Worm (Caenorhabditis elegans): ENCODE data around the gene gpd-2.

The gpd-2 gene

DNA sequence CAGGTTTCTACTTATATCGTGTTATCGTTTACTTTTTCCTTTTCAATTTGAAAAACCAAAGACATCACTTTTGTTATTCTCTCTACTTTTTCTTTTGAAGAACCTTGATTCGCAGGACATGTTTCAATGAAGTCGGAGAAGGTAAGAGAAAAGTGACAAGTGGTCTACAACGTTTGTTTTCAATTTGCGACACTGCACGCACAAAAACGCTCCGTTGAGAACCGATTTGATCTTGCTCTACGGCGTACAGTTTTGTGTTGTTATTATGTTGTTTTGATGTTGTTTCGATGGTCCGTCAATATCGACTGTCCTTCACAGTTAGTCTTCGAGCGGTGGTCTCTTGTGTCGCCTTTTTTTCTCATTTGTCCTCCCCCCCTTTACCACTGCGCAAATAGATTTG is 25.1 kb downstream of the gpd-2 start, which contains the start of gene pccb-1:
Gene pccb-1, plus strand, starts transcription at position 127 of the 400 bp plus-strand sequence.
- TF ChIP-seq blmp-1 (tag; optimal IDR thresholded peaks at IDR 0.05) (peak; percentile 54), efl-1 (optimal IDR thresholded peaks at IDR 0.05) (no peak), efl-1 (GFP tag; optimal IDR thresholded peaks at IDR 0.05 in 1 of 2) (peak in 1 of 2 experiments; percentile 91), dpl-1 (GFP tag; optimal IDR thresholded peaks at IDR 0.05) (peak in 1 of 3 experiments; percentile 10), skn-1 (tag; optimal IDR thresholded peaks at IDR 0.05) (no peak)

DNA sequence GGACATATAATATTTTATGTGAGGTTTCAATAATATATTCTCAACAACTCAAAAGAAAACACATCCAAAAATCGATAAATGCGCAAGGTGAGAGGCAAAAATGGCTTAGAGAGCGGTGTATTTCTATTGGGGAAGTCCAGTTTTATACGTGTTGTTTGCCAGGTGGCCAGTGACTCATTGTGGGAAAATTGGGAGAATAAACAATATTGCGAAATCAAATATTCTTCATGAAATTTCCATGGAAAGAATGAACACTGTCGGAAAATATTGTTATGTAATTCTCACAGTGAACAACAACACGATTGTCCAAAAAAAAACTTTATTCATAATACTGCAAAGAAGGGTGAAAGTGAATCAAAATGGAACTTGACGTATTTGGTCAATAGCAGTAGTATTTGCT is 26.8 kb downstream of the gpd-2 start:
- no peak for TF ChIP-seq fkh-8 (tag; optimal IDR thresholded peaks at IDR 0.05)
- TF ChIP-seq nhr-71 (tag; optimal IDR thresholded peaks at IDR 0.05), result no peak
- no peak for TF ChIP-seq efl-1 (optimal IDR thresholded peaks at IDR 0.05)
- peak in 1 of 2 experiments; percentile 60 for TF ChIP-seq efl-1 (GFP tag; optimal IDR thresholded peaks at IDR 0.05 in 1 of 2)
- no peak for TF ChIP-seq nhr-20 (tag; optimal IDR thresholded peaks at IDR 0.05)

DNA sequence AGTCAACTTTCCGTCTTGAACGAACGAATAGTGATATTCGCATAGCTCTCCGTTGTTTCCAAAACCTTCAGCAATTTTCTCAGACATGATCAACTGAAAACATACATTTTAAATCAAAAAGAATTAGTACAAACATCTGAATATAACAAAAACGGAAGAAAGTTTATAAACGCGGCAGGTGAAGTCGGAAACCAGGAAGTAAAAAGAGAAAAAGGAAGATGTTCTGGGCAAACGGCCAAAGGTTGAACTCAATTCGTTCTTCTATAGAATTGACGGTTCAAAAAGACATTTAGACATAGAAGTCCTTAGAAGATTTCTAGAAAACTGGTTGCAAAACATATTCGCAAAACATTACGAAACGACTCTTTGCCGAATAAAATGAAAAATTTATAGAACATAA is 27.2 kb downstream of the gpd-2 start, which contains the start of gene F52E4.5:
Gene F52E4.5, minus strand, starts transcription at position 101 of the 400 bp plus-strand sequence.
- TF ChIP-seq lin-39 (tag; optimal IDR thresholded peaks at IDR 0.05) (no peak), vab-15 (tag; optimal IDR thresholded peaks at IDR 0.05) (no peak), fkh-8 (tag; optimal IDR thresholded peaks at IDR 0.05) (no peak), elt-3 (tag; optimal IDR thresholded peaks at IDR 0.05) (no peak), tbx-2 (tag; optimal IDR thresholded peaks at IDR 0.05) (no peak), lin-35 (GFP tag; optimal IDR thresholded peaks at IDR 0.05) (no peak)

DNA sequence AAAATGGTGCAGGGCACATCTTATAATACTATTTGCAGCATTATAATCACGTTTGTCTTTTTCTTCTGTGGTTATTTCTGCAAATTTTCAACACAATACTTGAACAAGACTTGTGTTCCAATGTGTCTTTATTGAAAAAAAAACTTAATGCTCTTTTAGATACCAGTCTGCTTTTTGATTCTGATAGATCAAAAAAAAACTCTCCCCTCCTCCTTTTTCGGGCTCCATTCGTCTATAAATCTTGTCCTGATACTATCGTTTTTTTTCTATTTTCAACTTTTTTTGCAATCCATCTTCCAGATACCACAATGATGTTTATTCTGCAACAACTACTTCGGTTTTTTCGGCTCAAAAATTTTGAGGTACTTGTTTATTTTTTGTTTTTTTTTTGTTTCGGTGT is 33.7 kb downstream of the gpd-2 start, which contains the start of gene twk-16:
Gene twk-16, plus strand, starts transcription at position 301 of the 400 bp plus-strand sequence.
- TF ChIP-seq nhr-90 (tag; optimal IDR thresholded peaks at IDR 0.05; ENCODE audit: poor library complexity), result no peak
- no peak for TF ChIP-seq aly-2 (tag; optimal IDR thresholded peaks at IDR 0.05)
- TF ChIP-seq efl-1 (optimal IDR thresholded peaks at IDR 0.05), result no peak
- TF ChIP-seq efl-1 (GFP tag; optimal IDR thresholded peaks at IDR 0.05 in 1 of 2), result no peak

DNA sequence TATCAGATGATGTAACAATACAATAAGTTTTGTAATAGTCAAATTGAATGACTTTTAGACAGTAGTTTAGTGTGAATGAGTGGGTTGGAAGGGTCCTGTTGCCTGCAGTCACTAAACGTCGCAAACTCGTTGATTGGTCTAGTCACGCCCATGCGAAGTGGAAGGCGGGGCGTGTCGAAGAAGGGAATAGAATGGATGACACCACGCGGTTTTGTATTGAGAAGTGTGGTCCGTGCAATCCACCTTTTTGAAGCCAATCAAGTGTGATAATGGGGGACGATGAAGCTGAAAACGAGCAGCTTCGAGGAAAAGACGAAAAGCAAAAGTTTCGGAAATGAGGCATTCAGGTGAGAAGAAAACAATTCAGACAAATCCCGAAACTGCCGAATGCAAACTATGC is 44.2 kb downstream of the gpd-2 start, which contains the start of gene ceh-31:
Gene ceh-31, minus strand, starts transcription at position 101 of the 400 bp plus-strand sequence.
- TF ChIP-seq skn-1 (tag; optimal IDR thresholded peaks at IDR 0.05) (no peak), nhr-20 (tag; optimal IDR thresholded peaks at IDR 0.05) (no peak), snpc-4 (tag; optimal IDR thresholded peaks at IDR 0.05) (no peak), sptf-1 (tag; optimal IDR thresholded peaks at IDR 0.05) (no peak), rnt-1 (tag; optimal IDR thresholded peaks at IDR 0.05) (no peak), ama-1 (optimal IDR thresholded peaks at IDR 0.05) (no peak), pag-3 (tag; optimal IDR thresholded peaks at IDR 0.05; ENCODE audit: borderline replicate concordance, insufficient read depth) (no peak), swsn-7 (tag; optimal IDR thresholded peaks at IDR 0.05) (no peak), lin-13 (GFP tag; optimal IDR thresholded peaks at IDR 0.05) (no peak), sox-4 (tag; optimal IDR thresholded peaks at IDR 0.05) (no peak), ztf-11 (tag; optimal IDR thresholded peaks at IDR 0.05) (no peak), nhr-84 (tag; optimal IDR thresholded peaks at IDR 0.05) (no peak), C04F5.9 (tag; optimal IDR thresholded peaks at IDR 0.05) (no peak), nhr-47 (tag; optimal IDR thresholded peaks at IDR 0.05) (no peak), ets-5 (GFP tag; IDR thresholded peaks at IDR 0.05) (no peak), aly-2 (tag; optimal IDR thresholded peaks at IDR 0.05) (no peak), fkh-4 (tag; optimal IDR thresholded peaks at IDR 0.05; ENCODE audit: borderline replicate concordance) (no peak), pqm-1 (tag; optimal IDR thresholded peaks at IDR 0.05) (no peak), lin-15B (tag; optimal IDR thresholded peaks at IDR 0.05) (no peak)

DNA sequence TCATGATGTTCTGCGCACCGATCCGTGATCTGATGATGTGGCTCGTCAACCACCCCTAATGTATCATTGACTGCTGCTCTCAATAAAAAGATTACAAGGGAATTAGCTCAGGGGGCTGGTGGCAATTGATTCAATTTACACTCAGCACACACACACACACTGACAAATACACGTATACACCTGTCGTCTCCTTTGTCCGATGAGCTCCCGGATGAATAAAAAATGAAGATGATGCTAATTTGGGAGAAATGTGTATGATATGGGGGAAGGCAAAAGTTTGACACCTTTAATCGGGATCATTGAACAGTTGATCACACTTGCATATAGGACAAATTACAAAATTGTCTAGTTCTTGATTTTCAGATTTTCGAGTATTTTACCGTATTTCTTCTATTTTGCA is 47.4 kb downstream of the gpd-2 start:
- no peak for TF ChIP-seq nhr-19 (GFP tag; conservative IDR thresholded peaks at IDR 0.05)
- TF ChIP-seq swsn-7 (tag; optimal IDR thresholded peaks at IDR 0.05), result no peak
- TF ChIP-seq ceh-88 (GFP tag; IDR thresholded peaks at IDR 0.05), result no peak
- no peak for TF ChIP-seq unc-30 (tag; optimal IDR thresholded peaks at IDR 0.05)
- TF ChIP-seq sup-37 (GFP tag; optimal IDR thresholded peaks at IDR 0.05), result no peak
- no peak for TF ChIP-seq hlh-4 (tag; optimal IDR thresholded peaks at IDR 0.05)
- no peak for TF ChIP-seq unc-130 (tag; optimal IDR thresholded peaks at IDR 0.05)
- TF ChIP-seq hlh-17 (GFP tag; optimal IDR thresholded peaks at IDR 0.05; ENCODE audit: borderline replicate concordance), result no peak
- TF ChIP-seq tbx-2 (tag; optimal IDR thresholded peaks at IDR 0.05), result no peak
- no peak for TF ChIP-seq efl-3 (GFP tag; optimal IDR thresholded peaks at IDR 0.05)
- no peak for TF ChIP-seq fkh-4 (tag; optimal IDR thresholded peaks at IDR 0.05; ENCODE audit: borderline replicate concordance)
- no peak for TF ChIP-seq mef-2 (tag; optimal IDR thresholded peaks at IDR 0.05)
- no peak for TF ChIP-seq jun-1 (tag; optimal IDR thresholded peaks at IDR 0.05)
- TF ChIP-seq lin-14 (GFP tag; optimal IDR thresholded peaks at IDR 0.05), result no peak
- no peak for TF ChIP-seq ama-1 (optimal IDR thresholded peaks at IDR 0.05)
- TF ChIP-seq irx-1 (tag; optimal IDR thresholded peaks at IDR 0.05), result no peak
- no peak for TF ChIP-seq ceh-90 (tag; optimal IDR thresholded peaks at IDR 0.05)
